Fruit fly (Drosophila melanogaster): Measurements from ENCODE around the gene CG13659.
A peak's percentile ranks its signal among the peaks of the same experiment; 100 is the strongest.

Gene CG13659

dm6 chr3R:25300575-25300974 is at the start of gene CG13659:
Gene CG13659, plus strand, starts transcription at chr3R:25300891.
- TF ChIP-seq noc (tag; optimal IDR thresholded peaks at IDR 0.05), result no peak

dm6 chr3R:25258628-25259240 is 42.0 kb upstream of the CG13659 start, which contains the start of gene CG11857:
Gene CG11857, plus strand, starts transcription at chr3R:25258898.
- peak; percentile 95 for TF ChIP-seq noc (tag; optimal IDR thresholded peaks at IDR 0.05)

DNA sequence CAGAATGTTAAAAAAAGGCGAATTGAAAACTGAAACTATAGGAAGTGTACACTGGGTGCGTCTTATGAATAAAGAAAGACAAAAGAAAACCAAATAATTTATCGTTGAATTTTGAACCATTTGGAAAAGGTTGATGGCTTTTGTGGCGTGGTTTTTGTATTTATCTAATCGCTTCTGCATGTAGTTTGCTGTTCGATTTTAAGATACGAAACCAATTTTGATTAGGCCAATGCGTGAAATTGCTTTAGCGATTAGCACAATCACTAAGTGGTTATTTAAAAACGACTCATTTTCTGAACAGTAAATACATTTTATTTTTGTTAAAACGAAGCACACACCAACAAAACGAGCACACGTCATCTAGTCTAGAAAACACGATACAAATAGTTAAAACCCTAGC is 40.0 kb upstream of the CG13659 start:
- no peak for TF ChIP-seq noc (tag; optimal IDR thresholded peaks at IDR 0.05)

DNA sequence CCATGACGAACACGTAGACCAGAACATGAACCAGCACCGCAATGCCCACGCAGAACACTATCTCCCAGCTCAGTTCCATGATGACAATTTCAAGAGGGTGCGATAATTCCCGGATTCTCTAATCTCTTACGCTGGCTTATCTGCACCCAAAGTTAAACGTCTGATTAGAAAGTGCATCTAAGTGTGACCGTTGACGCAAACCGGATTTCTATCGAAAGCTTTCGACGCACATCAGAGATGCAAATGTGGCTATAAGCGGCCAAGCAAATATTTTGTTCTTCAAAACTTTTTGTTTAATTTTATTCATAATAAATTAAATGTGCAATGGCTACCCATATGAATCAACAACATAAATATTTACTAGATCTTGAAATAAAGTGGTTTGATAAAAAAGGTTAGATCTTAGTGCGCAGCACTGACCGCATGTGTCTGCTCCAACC is 38.3 kb upstream of the CG13659 start, which contains the start of the genes Kdsr and CG11858:
Gene Kdsr, minus strand, starts transcription at position 177 of the 440 bp plus-strand sequence.
Gene CG11858, plus strand, starts transcription at position 420 of the 440 bp plus-strand sequence.
- peak; percentile 79 for TF ChIP-seq noc (tag; optimal IDR thresholded peaks at IDR 0.05)

DNA sequence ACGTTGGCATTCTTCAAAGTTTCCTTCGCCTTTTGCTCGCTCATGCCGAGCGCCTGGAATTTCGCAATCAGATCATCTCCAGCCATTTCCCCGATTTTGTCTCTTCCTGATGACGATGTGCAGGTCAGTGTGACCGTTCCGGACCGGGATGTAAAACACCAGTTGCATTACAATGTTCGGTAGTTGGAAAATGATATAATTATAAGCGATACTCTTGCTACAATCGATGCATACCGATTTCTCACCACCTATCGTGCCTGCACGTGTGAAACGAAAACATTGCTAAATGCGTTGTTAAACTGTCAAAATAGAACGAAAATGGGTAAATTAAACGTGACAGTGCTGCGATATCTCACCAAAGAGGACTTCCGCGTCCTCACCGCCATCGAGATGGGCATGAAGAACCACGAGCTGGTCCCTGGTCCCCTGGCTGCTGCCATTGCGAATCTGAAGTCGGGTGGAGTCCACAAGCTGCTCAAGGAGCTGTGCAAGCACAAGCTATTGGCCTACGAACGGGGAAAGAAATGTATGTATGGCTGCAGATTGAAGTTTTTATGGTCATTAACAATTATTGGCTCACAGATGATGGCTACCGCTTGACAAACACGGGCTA is 35.0 kb upstream of the CG13659 start, which contains the start of the genes GlnRS and RIOK2:
Gene GlnRS, minus strand, starts transcription at position 133 of the 613 bp plus-strand sequence.
Gene RIOK2, plus strand, starts transcription at position 256 of the 613 bp plus-strand sequence.
- peak; percentile 5 for TF ChIP-seq noc (tag; optimal IDR thresholded peaks at IDR 0.05)

- no peak for TF ChIP-seq noc (tag; optimal IDR thresholded peaks at IDR 0.05)
Measured at dm6 chr3R:25266751-25267150, 33.9 kb upstream of the CG13659 start.

- peak; percentile 9 for TF ChIP-seq noc (tag; optimal IDR thresholded peaks at IDR 0.05)
Measured at dm6 chr3R:25269909-25270308, 30.8 kb upstream of the CG13659 start, which contains the start of the genes CG11889 and CG11891. Gene CG11889, plus strand, starts transcription at chr3R:25270209. Gene CG11891, plus strand, starts transcription at chr3R:25270209.

DNA sequence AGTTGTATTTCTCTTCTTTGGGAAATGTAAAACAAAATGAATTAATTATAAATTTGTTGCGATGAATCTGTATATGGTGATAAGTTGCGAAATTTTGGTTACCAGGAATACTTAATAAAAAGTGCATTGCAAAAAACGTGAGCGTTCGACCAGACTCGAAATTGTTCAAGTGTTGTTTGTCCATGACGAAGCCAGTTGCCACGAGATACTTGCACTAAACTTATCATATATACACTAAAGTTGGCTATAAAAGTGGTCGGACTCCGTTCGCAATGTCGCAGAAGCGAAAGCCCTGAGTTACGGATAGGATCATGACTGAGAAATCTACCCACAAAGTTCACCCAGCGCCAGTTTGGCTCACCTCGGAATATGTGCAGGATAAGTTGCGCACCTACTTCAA is 27.2 kb upstream of the CG13659 start, which contains the start of gene CG11878:
Gene CG11878, plus strand, starts transcription at position 301 of the 400 bp plus-strand sequence.
- TF ChIP-seq noc (tag; optimal IDR thresholded peaks at IDR 0.05), result no peak

- TF ChIP-seq noc (tag; optimal IDR thresholded peaks at IDR 0.05), result peak; percentile 48
Measured at dm6 chr3R:25275276-25275675, 25.4 kb upstream of the CG13659 start.

DNA sequence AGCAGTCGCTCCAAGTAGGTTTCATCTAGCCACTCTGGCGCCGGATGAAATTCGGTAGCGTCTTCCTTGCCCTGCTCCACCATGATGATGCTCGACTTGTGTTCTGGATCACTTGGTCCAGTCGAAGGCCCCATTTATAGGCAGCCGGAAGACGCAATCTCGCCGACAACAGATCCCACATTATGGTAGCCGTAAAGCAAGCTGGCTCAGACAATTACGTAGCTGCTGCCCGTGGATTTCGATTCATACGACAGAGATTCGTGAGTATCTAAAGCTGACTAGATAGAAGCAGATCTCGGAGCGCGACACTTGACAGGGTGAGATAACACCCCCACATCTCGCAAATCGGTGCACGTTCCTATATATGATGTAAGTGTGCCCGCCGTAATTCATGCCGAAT is 23.6 kb upstream of the CG13659 start, which contains the start of gene CG10513:
Gene CG10513, minus strand, starts transcription at position 101 of the 400 bp plus-strand sequence.
- no peak for TF ChIP-seq noc (tag; optimal IDR thresholded peaks at IDR 0.05)

DNA sequence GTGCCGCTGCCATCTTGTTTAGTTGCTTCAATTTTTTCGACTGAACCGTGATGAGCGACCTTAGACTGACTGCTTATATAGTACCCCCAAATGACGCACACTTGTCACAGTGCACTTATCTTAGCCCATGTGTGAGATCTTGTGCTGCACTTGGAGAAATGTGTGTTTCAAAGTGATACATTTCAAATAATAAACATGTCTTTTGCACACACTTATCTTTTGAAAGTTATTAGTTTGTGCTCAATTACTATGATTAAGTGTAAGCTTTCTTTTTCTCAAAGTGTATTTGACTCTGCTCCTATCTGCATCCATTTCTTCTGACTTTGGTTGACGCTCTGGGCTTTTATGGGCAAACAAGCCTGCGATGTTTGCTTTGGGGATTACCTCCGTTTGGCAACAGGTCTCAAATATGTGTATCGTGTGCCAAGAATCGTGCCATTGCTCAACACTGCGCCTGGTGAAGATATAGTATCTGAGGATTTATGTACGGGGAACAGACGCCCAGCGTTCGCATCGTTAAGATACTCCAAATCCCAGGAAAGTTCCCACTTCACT is 20.8 kb upstream of the CG13659 start, which contains the start of gene CG10514:
Gene CG10514, minus strand, starts transcription at position 51 of the 555 bp plus-strand sequence.
- TF ChIP-seq noc (tag; optimal IDR thresholded peaks at IDR 0.05), result peak; percentile 65

DNA sequence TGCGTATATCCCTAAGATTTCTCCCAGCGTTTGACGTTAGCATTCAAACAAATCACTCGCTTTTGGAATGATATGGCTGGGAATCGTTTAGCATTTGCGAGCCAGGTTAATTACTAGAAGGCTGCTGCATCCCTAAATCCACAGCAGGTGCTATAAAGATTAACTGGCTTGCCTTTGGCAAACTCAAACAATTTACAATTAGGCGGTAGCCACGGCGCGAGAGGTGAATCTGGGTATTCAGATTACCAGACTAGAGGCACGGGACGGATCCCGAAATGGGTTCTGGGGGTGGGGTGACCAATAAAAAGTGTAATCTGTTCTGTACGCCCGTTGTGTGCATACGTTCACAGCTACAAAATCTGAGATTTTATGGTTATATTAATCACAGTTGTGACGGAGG is 19.5 kb upstream of the CG13659 start, which contains the start of gene CG11892:
Gene CG11892, plus strand, starts transcription at position 384 of the 400 bp plus-strand sequence.
- TF ChIP-seq noc (tag; optimal IDR thresholded peaks at IDR 0.05), result peak; percentile 84

DNA sequence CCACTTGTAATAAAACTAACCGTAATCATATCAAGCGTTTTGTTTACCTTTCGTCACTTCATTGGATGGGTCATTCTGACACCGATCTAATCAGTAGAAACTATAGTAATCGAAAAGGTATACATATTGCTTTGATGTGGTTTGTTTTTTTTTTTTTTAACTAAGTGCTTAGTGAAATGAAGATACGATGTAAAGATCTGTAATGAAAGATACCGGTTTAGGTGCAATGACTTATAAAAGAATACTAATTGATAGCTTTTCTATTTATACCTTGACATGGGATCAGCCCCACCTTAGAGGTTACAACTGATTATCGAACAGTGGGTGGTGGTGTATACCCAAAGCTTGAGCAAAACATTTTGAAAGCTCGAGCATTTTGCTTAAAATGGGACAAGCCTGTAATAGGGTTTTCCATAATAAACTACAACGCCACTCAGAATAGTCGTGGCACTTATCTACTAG is 17.5 kb upstream of the CG13659 start, which contains the start of gene CG31300:
Gene CG31300, plus strand, starts transcription at position 412 of the 462 bp plus-strand sequence.
- no peak for TF ChIP-seq noc (tag; optimal IDR thresholded peaks at IDR 0.05)

DNA sequence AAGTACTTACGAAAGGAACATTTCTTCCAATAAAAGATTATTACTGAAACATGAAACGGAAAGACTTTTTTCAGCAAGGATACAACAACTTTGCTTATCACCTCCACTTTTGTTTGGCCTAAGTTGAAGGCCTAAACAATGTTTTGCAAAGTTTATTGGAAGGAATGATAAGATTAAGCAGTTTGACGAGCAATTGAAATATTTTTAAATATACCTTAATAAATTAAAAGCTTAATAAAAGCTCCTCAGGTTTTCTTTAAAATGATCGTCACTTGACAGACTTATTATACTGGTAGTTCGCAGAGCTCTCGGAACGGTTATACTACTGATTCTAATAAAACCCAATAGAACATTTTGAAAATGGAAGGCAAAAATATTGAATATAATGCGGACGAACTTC is 15.5 kb upstream of the CG13659 start, which contains the start of gene CG31104:
Gene CG31104, plus strand, starts transcription at position 301 of the 400 bp plus-strand sequence.
- TF ChIP-seq noc (tag; optimal IDR thresholded peaks at IDR 0.05), result no peak

- TF ChIP-seq noc (tag; optimal IDR thresholded peaks at IDR 0.05), result no peak
Measured at dm6 chr3R:25287128-25287527, 13.6 kb upstream of the CG13659 start, which contains the start of gene CG13658. Gene CG13658, plus strand, starts transcription at chr3R:25287474.

DNA sequence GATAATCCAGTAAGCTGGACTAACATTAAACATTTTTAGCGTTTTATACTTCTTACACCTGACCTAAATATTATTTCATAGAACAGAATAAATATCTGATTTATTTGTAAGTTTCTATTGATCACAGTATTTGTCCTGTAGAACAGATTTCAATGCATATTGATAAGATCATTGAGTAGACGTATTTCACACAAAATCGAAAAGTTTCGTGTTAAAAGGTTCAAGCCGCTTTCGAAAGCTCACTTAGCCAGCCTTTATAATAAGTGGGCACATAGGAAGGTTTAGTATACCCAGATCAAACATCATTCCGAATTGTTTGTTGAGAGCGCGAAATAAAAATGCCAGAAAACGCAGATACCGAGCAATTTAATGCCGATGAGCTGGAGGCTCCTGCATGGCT is 11.1 kb upstream of the CG13659 start, which contains the start of gene CG11893:
Gene CG11893, plus strand, starts transcription at position 301 of the 400 bp plus-strand sequence.
- TF ChIP-seq noc (tag; optimal IDR thresholded peaks at IDR 0.05), result no peak

Data from whole organism, larva.